Fruit fly (Drosophila melanogaster): Measurements from ENCODE around the gene fd102C.
"Not testable (repeated sequence)": the region's sequence is repeated elsewhere in the genome, so short reads cannot be mapped to it uniquely, and the experiment has no call there.

Gene fd102C

DNA sequence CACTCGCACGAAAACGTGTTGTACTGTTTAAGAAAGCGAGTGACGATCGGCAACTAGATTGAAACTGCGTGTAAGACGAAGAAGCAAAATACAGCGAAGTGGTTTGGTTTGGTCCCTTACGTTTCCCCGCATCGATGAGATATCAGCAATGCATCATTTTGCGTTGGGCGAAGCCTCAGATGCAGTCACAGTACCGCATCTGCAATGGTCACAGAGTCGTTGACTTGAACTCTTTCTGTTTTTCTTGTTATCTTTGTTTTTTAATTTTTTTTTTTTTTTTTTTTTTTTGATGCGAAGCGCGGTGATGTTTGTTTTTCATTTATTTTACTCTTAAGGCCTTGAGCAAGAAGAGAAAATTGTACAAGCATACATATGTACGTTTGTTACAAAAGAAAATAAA is 14.5 kb downstream of the fd102C start:
- TF ChIP-seq CTCF (optimal IDR thresholded peaks at IDR 0.05) (no peak), CG8478 (optimal IDR thresholded peaks at IDR 0.05) (no peak)

DNA sequence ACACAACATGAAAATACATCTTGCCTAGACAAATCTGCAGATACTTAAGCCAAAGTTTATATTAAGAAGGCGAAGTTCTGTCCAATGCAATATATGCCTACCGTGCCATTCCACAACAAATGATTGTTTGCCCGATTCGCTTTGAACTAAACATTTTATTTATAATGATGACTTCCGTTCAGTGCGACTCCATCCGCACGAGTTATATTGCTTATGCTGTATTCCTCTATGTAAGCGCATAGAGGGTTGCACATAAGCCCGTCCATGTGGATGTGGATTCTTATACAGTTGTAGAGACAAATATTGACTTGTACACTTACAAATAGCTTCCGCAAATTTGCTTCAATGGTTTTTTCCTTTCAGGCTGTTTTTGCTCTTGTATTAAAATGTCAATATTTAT is 20.3 kb downstream of the fd102C start:
- TF ChIP-seq CG8478 (optimal IDR thresholded peaks at IDR 0.05) (no peak), CTCF (optimal IDR thresholded peaks at IDR 0.05) (no peak)

DNA sequence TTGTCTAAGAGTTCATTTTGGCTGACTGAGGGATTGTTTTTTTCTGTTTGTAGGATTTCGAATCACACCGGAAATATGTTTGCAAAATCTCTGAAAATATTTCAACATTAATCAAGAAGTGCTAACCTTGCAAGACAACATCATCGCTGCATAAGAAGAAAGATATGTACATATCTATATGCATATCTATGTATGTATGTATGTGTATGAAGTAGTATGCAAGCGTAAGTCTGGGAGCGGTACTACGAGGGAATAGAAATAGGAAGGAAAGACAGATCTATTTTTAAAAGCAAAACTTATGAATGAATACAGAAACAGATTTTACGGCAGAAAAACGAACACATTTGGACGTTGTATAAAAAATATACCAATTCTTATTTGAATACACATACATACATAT is 26.5 kb downstream of the fd102C start:
- TF ChIP-seq CTCF (optimal IDR thresholded peaks at IDR 0.05), result no peak
- no peak for TF ChIP-seq CG8478 (optimal IDR thresholded peaks at IDR 0.05)

DNA sequence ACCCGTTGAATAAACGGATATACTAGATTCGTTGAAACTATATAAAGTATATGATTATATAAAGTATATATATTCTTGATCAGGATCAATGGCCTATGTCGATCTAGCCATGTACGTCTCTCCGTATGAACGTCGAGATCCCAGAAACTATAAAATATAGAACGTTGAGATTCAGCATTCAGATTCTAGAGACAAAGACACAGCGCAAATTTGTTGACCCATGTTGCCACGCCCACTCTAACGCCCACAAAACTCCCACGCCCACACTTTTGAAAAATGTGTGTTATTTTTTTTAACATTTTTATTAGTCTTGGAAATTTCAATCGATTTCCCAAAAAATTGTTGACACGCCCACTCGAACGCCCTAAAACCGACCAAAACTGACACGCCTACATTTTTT is 27.8 kb downstream of the fd102C start:
- no peak for TF ChIP-seq CTCF (optimal IDR thresholded peaks at IDR 0.05)
- no peak for TF ChIP-seq CG8478 (optimal IDR thresholded peaks at IDR 0.05)

DNA sequence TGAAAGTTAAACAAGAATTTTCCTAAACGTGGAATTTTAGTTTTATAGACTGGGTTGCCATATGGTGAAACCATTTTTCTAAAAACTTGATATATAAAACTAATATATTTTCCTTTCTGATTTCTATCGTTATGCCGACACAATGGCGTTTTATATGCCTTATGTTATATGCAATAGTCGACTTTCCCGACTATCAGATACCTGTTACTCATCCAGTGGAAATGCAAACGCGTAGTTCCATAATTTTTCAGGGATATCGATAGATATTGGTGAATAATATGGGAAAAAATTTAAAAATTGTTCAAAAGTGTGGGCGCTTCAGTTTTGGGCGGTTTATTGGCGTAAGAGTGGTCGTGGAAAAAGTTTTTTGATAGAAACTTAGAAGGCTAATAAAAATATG is 33.5 kb downstream of the fd102C start:
- TF ChIP-seq CTCF (optimal IDR thresholded peaks at IDR 0.05) (no peak), CG8478 (optimal IDR thresholded peaks at IDR 0.05) (no peak)

DNA sequence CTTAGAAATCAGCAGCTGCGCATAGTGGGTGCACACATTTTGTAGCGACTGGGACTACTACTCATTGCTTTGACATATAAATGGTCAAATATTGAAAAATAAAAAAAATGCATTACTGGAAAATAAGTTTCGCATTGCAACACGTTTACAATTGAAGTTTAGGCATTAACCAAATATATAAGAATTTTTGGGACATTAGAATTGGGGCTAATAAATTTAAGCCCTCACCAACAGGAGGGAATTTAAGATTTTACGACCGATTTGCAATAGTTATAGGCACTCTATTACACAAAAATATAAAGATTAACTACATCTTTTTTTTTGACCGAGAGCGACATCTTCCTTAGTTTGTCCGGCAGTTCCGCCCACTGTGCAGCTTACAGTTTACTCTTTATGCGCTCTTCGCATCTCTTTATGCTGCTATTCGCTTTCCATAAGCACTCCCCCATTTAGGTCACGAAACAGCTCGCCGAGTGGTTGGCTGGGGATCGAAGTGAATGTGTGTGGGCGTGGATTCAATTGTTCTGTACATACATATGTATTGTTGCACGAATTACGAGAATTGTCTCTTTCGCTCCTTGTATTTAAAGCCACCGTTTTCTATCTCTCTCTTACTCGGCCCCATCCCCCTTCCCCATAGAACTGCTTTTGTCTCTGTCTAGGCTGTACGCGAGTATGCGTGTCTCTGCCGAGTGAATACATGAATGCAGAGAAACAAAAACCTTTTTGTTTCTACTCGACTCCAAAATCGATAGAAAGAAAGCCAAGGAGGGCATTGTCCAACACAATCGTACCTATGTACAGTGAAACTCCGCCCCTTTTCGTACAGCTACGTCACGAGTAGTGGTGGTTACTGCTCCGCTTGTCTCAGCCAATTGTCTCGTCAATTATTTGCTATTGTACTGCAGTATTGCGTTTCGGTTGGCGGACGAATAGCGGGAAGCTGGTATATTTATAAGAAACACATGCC is 36.6 kb downstream of the fd102C start:
- TF ChIP-seq CG8478 (optimal IDR thresholded peaks at IDR 0.05) (no peak), CTCF (optimal IDR thresholded peaks at IDR 0.05) (no peak)

DNA sequence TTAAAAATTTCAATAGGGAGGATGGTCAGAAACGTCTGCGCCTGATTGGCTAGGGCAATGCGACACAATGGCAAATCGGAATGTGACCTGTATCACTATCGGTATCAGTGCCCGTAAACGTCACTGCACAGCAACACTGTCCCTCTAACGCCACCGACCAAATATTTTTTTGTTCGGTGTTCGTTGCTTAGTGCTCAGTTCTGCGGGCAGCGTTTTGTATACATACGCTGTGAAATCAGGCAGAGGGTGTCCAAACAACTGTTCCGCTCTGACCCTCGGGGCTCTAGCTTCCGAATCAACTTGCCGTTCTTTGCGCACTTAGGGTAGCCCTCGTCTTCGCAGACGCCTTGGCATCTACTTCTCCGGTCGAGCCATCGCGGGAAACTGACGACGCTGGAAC is 37.4 kb downstream of the fd102C start:
- no peak for TF ChIP-seq CG8478 (optimal IDR thresholded peaks at IDR 0.05)
- TF ChIP-seq CTCF (optimal IDR thresholded peaks at IDR 0.05), result no peak

DNA sequence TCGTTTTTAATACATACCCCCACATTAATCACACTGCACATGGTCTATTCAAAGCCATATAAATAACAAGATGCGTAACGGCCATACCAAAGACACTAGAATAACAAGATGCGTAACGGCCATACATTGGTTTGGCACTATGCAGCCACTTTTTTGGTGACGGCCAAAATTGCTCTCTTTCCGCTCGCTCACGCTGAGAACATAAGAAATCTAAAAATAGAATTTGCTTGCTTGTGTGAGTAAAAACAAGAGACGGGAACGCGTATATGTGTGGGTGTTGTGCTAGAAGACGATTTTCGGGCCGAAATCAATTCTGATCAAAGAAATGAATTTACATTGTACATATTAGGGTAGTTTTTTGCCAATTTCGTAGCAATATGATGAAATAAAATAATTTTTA is 55.5 kb downstream of the fd102C start, which contains the start of gene MED26:
Gene MED26, minus strand, starts transcription at position 101 of the 400 bp plus-strand sequence.
- not testable (repeated sequence) for TF ChIP-seq CTCF, CG8478 (optimal IDR thresholded peaks at IDR 0.05)

DNA sequence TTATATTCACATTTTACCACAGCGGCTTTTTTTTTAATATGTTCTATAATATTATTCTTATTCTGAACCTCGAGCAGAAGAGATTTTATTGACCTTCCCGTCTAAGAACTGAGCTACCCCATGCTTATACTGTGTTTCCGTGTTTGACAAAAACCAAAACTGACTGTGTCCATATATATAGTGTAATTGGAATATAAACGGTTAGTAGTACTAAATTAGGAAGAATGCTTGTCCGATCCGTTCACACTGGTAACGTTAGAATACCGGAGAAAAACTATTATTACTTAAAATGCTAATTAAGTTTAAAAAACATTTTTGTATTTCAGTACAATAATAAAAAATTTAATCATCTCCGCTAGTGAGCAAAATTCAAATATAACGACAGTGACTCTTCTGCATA is 56.0 kb downstream of the fd102C start:
- TF ChIP-seq CTCF (optimal IDR thresholded peaks at IDR 0.05) (no peak), CG8478 (optimal IDR thresholded peaks at IDR 0.05) (no peak)

DNA sequence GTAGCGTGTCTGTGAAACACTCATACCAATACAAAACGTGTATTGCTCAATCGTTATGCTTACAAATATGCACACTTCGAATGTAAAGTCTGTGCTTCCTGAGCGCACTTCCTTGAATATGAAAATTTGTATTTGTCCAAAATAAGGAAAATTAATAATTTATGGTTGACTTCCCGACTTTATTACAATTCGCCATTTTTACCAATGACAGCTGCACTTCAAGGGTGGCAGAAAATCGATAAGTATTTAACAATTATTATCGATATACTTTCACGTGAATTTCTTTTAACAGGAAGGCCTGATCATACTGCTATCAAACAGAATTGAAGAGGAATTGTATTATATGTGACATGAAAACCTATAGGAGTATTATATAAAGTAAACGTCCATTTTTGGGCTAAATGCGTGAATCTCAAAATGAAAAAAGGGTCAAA is 56.9 kb downstream of the fd102C start:
- TF ChIP-seq CG8478 (optimal IDR thresholded peaks at IDR 0.05), result no peak
- TF ChIP-seq CTCF (optimal IDR thresholded peaks at IDR 0.05), result no peak

Data from S2 (cell line).